Worm (Caenorhabditis elegans) whole organism, early embryonic: ENCODE measurements around the gene H20J04.1.

Experiments
- B0310.2 ChIP-seq: sonication (generic microtip); optimal IDR thresholded peaks from 2 replicates; lab custom pipeline; 2016; ENCODE audit warnings: mild to moderate bottlenecking, missing genetic modification characterization, missing compliant biosample characterization
- F13C5.2 ChIP-seq: sonication (generic microtip); optimal IDR thresholded peaks from 2 replicates; lab custom pipeline; 2017; ENCODE audit warnings: mild to moderate bottlenecking, missing genetic modification characterization, inconsistent platforms, missing compliant biosample characterization
- aly-1 ChIP-seq: sonication (generic microtip); optimal IDR thresholded peaks from 2 replicates; lab custom pipeline; 2016; ENCODE audit warnings: missing genetic modification characterization, missing compliant biosample characterization
- ama-1 ChIP-seq: fragments of 150-350 bp; optimal IDR thresholded peaks from 2 replicates; lab custom pipeline; 2014
- ceh-13 ChIP-seq: fragments of 200-800 bp; sonication (Bioruptor generic); optimal IDR thresholded peaks from 2 replicates; lab custom pipeline; 2018; ENCODE audit warnings: mild to moderate bottlenecking, missing genetic modification characterization, missing compliant biosample characterization
- ceh-36 ChIP-seq: sonication (generic microtip); optimal IDR thresholded peaks from 2 replicates; lab custom pipeline; 2016; ENCODE audit warnings: missing genetic modification characterization, inconsistent platforms, missing compliant biosample characterization
- ets-7 ChIP-seq: sonication (generic microtip); optimal IDR thresholded peaks from 2 replicates; lab custom pipeline; 2016; ENCODE audit warnings: missing genotype, missing genetic modification characterization, missing compliant biosample characterization
- flt-1 ChIP-seq: fragments of 200-800 bp; sonication (Bioruptor generic); IDR thresholded peaks from 2 replicates; pipeline ENCODE4 v1.3.6; 2022; ENCODE audit warnings: missing genetic modification characterization, missing compliant biosample characterization
- hmbx-1 ChIP-seq: sonication (generic microtip); optimal IDR thresholded peaks from 2 replicates; lab custom pipeline; 2016; ENCODE audit warnings: mild to moderate bottlenecking, missing genetic modification characterization, missing compliant biosample characterization
- hmg-4 ChIP-seq: fragments of 200-800 bp; sonication (Bioruptor generic); optimal IDR thresholded peaks from 2 replicates; lab custom pipeline; 2018; ENCODE audit warnings: mild to moderate bottlenecking, missing genetic modification characterization, missing compliant biosample characterization
- hnd-1 ChIP-seq: sonication (generic microtip); optimal IDR thresholded peaks from 2 replicates; lab custom pipeline; 2016; ENCODE audit warnings: missing genetic modification characterization, missing compliant biosample characterization
- pes-1 ChIP-seq: fragments of 200-800 bp; sonication (Bioruptor generic); IDR thresholded peaks from 2 replicates; pipeline ENCODE4 v1.3.6; 2022; ENCODE audit warnings: missing genetic modification reagents, missing genetic modification characterization, missing compliant biosample characterization
- scrt-1 ChIP-seq: fragments of 200-800 bp; sonication (Bioruptor generic); IDR thresholded peaks from 2 replicates; pipeline ENCODE4 v1.3.6; 2022; ENCODE audit warnings: missing genetic modification characterization, missing compliant biosample characterization
- sea-1 ChIP-seq: fragments of 200-800 bp; sonication (Bioruptor generic); conservative IDR thresholded peaks from 2 replicates; pipeline ENCODE4 v1.3.6; 2022; ENCODE audit warnings: missing genetic modification characterization, missing compliant biosample characterization
- tbx-11 ChIP-seq: fragments of 200-800 bp; sonication (Bioruptor generic); IDR thresholded peaks from 2 replicates; pipeline ENCODE4 v1.3.6; 2022; ENCODE audit warnings: missing genetic modification characterization, missing compliant biosample characterization
- tbx-37 ChIP-seq: fragments of 200-800 bp; sonication (Bioruptor generic); conservative IDR thresholded peaks from 2 replicates; pipeline ENCODE4 v1.3.6; 2022; ENCODE audit warnings: missing genetic modification reagents, missing genetic modification characterization, missing compliant biosample characterization
- tra-4 ChIP-seq: sonication (generic microtip); optimal IDR thresholded peaks from 2 replicates; lab custom pipeline; 2017; ENCODE audit warnings: missing genetic modification characterization, missing compliant biosample characterization

The H20J04.1 gene

DNA sequence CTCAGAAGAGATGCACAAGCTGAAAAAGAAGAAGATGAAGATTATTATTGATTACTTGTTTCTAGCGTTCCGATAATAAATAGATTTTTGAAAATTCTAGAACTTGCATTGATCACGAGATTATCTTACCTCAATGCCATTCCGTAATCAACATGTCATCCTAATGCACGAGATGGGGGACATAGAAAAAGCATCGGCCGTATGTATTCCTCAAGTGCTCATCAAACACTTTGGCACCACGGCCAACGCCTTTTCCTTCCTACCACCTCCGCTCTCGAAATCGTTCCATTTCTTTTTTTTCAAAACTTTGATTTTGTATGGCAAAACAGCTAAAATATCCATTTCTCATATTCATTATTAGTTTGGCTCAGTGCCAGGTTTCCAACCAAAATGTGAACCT lies 3.4 kb downstream of the H20J04.1 start, which contains the start of gene lat-2:
TSS of gene lat-2 (plus strand) at position 301 of the 400 bp plus-strand sequence.
- no peak for TF ChIP-seq tra-4 (tag; lab: Kevin White, UChicago)
- TF ChIP-seq hmbx-1 (tag; lab: Kevin White, UChicago) = no peak
- TF ChIP-seq flt-1 (GFP tag; lab: Robert Waterston, UW) = no peak
- TF ChIP-seq scrt-1 = no peak
- TF ChIP-seq ceh-36 (tag; lab: Kevin White, UChicago) = no peak
- TF ChIP-seq aly-1 (tag; lab: Kevin White, UChicago) = no peak
- TF ChIP-seq hnd-1 = no peak
- TF ChIP-seq B0310.2 (tag; lab: Kevin White, UChicago) = no peak
- no peak for TF ChIP-seq F13C5.2 (tag; lab: Kevin White, UChicago)

ce11 chrII:4359219-4359618 lies 3.8 kb downstream of the H20J04.1 start:
- no peak for TF ChIP-seq ama-1 (lab: Kevin White, UChicago)
- TF ChIP-seq F13C5.2 (tag; lab: Kevin White, UChicago) = no peak
- TF ChIP-seq ceh-36 (tag; lab: Kevin White, UChicago) = no peak
- no peak for TF ChIP-seq hmg-4 (GFP tag; lab: Kevin White, UChicago)
- no peak for TF ChIP-seq hnd-1
- TF ChIP-seq pes-1 (GFP tag; lab: Robert Waterston, UW) = no peak
- no peak for TF ChIP-seq ets-7 (tag; lab: Kevin White, UChicago)
- TF ChIP-seq hmbx-1 (tag; lab: Kevin White, UChicago) = no peak

- TF ChIP-seq flt-1 (GFP tag; lab: Robert Waterston, UW) = no peak
- TF ChIP-seq sea-1 (GFP tag; lab: Robert Waterston, UW) = no peak
- TF ChIP-seq hmbx-1 (tag; lab: Kevin White, UChicago) = no peak
- no peak for TF ChIP-seq hmg-4 (GFP tag; lab: Kevin White, UChicago)
- TF ChIP-seq tbx-37 (GFP tag; lab: Robert Waterston, UW) = no peak
- TF ChIP-seq ets-7 (tag; lab: Kevin White, UChicago) = no peak
- TF ChIP-seq scrt-1 = no peak
- TF ChIP-seq hnd-1 = no peak
- TF ChIP-seq tra-4 (tag; lab: Kevin White, UChicago) = no peak
- no peak for TF ChIP-seq pes-1 (GFP tag; lab: Robert Waterston, UW)
- TF ChIP-seq ama-1 (lab: Kevin White, UChicago) = no peak
- TF ChIP-seq F13C5.2 (tag; lab: Kevin White, UChicago) = no peak
- TF ChIP-seq ceh-13 (GFP tag; lab: Kevin White, UChicago) = no peak
- TF ChIP-seq B0310.2 (tag; lab: Kevin White, UChicago) = no peak
- no peak for TF ChIP-seq tbx-11
- TF ChIP-seq ceh-36 (tag; lab: Kevin White, UChicago) = no peak
- no peak for TF ChIP-seq aly-1 (tag; lab: Kevin White, UChicago)
These were observed 6.7 kb downstream of the H20J04.1 start for ce11 chrII:4362088-4362487.

DNA sequence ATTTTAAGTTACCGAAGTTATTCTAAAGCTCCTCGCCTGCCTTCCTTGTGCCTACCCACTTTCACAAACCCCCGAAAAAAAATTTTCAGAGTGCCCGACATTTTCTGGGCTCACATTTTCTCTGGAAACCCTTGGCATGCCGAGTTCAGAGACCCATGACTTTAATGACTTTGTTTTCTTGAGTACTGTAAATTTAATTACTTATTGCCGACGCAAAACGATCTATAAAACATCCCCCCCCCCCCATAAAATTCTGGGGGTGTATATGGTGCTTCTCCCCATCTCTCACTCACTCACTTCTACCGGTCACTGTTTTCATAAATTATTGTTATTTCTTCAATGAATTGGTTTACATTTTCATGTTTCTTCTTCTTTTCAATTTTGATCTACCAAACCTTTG lies 12.5 kb downstream of the H20J04.1 start, which contains the start of gene try-9:
TSS of gene try-9 (plus strand) at position 301 of the 400 bp plus-strand sequence.
- TF ChIP-seq tra-4 (tag; lab: Kevin White, UChicago) (no peak), hnd-1 (no peak), ets-7 (tag; lab: Kevin White, UChicago) (no peak), hmbx-1 (tag; lab: Kevin White, UChicago) (no peak), ceh-36 (tag; lab: Kevin White, UChicago) (no peak), B0310.2 (tag; lab: Kevin White, UChicago) (no peak), ama-1 (lab: Kevin White, UChicago) (no peak), scrt-1 (no peak), ceh-13 (GFP tag; lab: Kevin White, UChicago) (no peak), tbx-37 (GFP tag; lab: Robert Waterston, UW) (no peak), F13C5.2 (tag; lab: Kevin White, UChicago) (no peak), pes-1 (GFP tag; lab: Robert Waterston, UW) (no peak), hmg-4 (GFP tag; lab: Kevin White, UChicago) (no peak), flt-1 (GFP tag; lab: Robert Waterston, UW) (no peak), aly-1 (tag; lab: Kevin White, UChicago) (no peak), tbx-11 (no peak), sea-1 (GFP tag; lab: Robert Waterston, UW) (no peak)

- TF ChIP-seq scrt-1 = no peak
- no peak for TF ChIP-seq ceh-13 (GFP tag; lab: Kevin White, UChicago)
- no peak for TF ChIP-seq tra-4 (tag; lab: Kevin White, UChicago)
- TF ChIP-seq tbx-11 = no peak
- no peak for TF ChIP-seq F13C5.2 (tag; lab: Kevin White, UChicago)
- no peak for TF ChIP-seq B0310.2 (tag; lab: Kevin White, UChicago)
- no peak for TF ChIP-seq aly-1 (tag; lab: Kevin White, UChicago)
- TF ChIP-seq ets-7 (tag; lab: Kevin White, UChicago) = no peak
- no peak for TF ChIP-seq hmbx-1 (tag; lab: Kevin White, UChicago)
These were observed 14.3 kb downstream of the H20J04.1 start for ce11 chrII:4369715-4370114.

ce11 chrII:4370842-4371241 lies 15.4 kb downstream of the H20J04.1 start:
- no peak for TF ChIP-seq ceh-36 (tag; lab: Kevin White, UChicago)
- no peak for TF ChIP-seq ama-1 (lab: Kevin White, UChicago)
- TF ChIP-seq ceh-13 (GFP tag; lab: Kevin White, UChicago) = no peak
- TF ChIP-seq sea-1 (GFP tag; lab: Robert Waterston, UW) = no peak
- TF ChIP-seq aly-1 (tag; lab: Kevin White, UChicago) = no peak
- no peak for TF ChIP-seq hnd-1
- TF ChIP-seq pes-1 (GFP tag; lab: Robert Waterston, UW) = no peak
- TF ChIP-seq tra-4 (tag; lab: Kevin White, UChicago) = no peak

DNA sequence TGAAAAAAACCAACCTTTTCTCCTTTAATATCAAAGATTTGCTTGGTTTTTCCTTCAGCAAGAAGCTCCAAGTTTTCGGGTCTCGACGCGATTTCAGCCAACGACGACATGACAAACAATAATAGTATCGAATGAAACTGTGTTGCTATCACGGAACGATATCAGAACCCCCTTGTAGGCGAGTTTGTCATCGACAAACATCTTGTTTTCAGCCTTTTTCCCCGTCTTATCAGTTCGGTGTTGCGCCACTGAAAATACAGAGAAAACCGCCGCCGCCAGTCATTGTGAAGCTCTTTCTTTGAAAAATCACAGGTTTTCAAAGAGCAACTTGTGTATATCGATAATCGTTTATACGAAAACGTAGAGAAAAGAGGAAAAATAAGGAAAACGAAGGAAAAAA lies 17.0 kb downstream of the H20J04.1 start, which contains the start of gene paic-1:
TSS of gene paic-1 (minus strand) at position 120 of the 400 bp plus-strand sequence.
- no peak for TF ChIP-seq ceh-36 (tag; lab: Kevin White, UChicago)
- TF ChIP-seq flt-1 (GFP tag; lab: Robert Waterston, UW) = no peak
- TF ChIP-seq pes-1 (GFP tag; lab: Robert Waterston, UW) = 0 out of 2 replicates have a peak, but pooled peaks have one; percentile 0
